Worm (Caenorhabditis elegans): ENCODE measurements around the gene ttr-51.

Gene ttr-51

ce11 chrIV:13282778-13283177 lies 30.7 kb upstream of the ttr-51 start, which contains the start of gene cpsf-3:
Gene cpsf-3 (minus strand): TSS chrIV:13282878.
- TF ChIP-seq nhr-67 (tag; optimal IDR thresholded peaks at IDR 0.05), result no peak
- no peak for TF ChIP-seq lin-15B (tag; optimal IDR thresholded peaks at IDR 0.05)
- no peak for TF ChIP-seq ztf-11 (tag; optimal IDR thresholded peaks at IDR 0.05)
- no peak for TF ChIP-seq unc-39 (tag; optimal IDR thresholded peaks at IDR 0.05)
- TF ChIP-seq ztf-4 (tag; optimal IDR thresholded peaks at IDR 0.05), result no peak
- no peak for TF ChIP-seq nhr-23 (tag; optimal IDR thresholded peaks at IDR 0.05)
- no peak for TF ChIP-seq pha-4 (tag; optimal IDR thresholded peaks at IDR 0.05)
- TF ChIP-seq aly-2 (tag; optimal IDR thresholded peaks at IDR 0.05), result no peak
- no peak for TF ChIP-seq egl-5 (tag; optimal IDR thresholded peaks at IDR 0.05)
- no peak for TF ChIP-seq egl-27 (tag; optimal IDR thresholded peaks at IDR 0.05)

DNA sequence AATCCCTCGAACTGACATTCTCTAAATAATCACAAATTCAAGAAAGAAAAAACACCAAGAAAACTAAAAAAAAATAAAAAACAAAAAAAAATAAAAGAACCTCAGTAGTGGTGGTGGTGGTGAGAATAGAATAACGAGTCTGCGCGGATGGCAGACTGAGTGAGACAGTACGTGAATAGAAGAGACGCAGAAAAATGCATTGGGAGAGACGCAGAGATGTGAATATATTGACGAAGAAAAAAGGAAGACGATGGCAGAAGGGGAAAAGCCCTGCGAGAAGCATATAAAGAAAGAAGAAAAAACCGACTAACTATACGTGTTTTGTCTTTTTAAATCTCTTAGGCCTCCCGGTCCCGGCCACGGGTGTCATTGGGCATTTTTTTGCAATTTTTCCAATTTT lies 20.4 kb upstream of the ttr-51 start, which contains the start of gene unc-26:
unc-26 (minus strand) TSS at position 23 of the 400 bp plus-strand sequence.
- TF ChIP-seq unc-39 (tag; optimal IDR thresholded peaks at IDR 0.05) (no peak), ztf-4 (tag; optimal IDR thresholded peaks at IDR 0.05) (no peak), ama-1 (optimal IDR thresholded peaks at IDR 0.05) (no peak), eor-1 (tag; optimal IDR thresholded peaks at IDR 0.05) (no peak), lin-39 (tag; optimal IDR thresholded peaks at IDR 0.05) (peak; percentile 22), pqm-1 (tag; optimal IDR thresholded peaks at IDR 0.05) (no peak), ceh-9 (tag; optimal IDR thresholded peaks at IDR 0.05) (no peak), nfya-1 (tag; optimal IDR thresholded peaks at IDR 0.05; ENCODE audit: insufficient read depth) (peak; percentile 80), ceh-28 (tag; optimal IDR thresholded peaks at IDR 0.05) (no peak), fkh-2 (tag; optimal IDR thresholded peaks at IDR 0.05) (no peak), egl-27 (tag; optimal IDR thresholded peaks at IDR 0.05) (no peak), egl-5 (tag; optimal IDR thresholded peaks at IDR 0.05) (peak; percentile 71), sea-2 (GFP tag; optimal IDR thresholded peaks at IDR 0.05) (no peak), hmg-11 (tag; optimal IDR thresholded peaks at IDR 0.05) (peak; percentile 86), nhr-11 (tag; optimal IDR thresholded peaks at IDR 0.05) (no peak), ceh-16 (tag; optimal IDR thresholded peaks at IDR 0.05) (no peak), zag-1 (tag; optimal IDR thresholded peaks at IDR 0.05) (no peak), nhr-237 (tag; optimal IDR thresholded peaks at IDR 0.05) (no peak), lin-15B (tag; optimal IDR thresholded peaks at IDR 0.05) (peak; percentile 17), fos-1 (tag; optimal IDR thresholded peaks at IDR 0.05) (no peak), skn-1 (tag; optimal IDR thresholded peaks at IDR 0.05) (no peak), elt-2 (tag; optimal IDR thresholded peaks at IDR 0.05) (no peak), mml-1 (tag; optimal IDR thresholded peaks at IDR 0.05) (no peak), daf-12 (tag; optimal IDR thresholded peaks at IDR 0.05) (no peak), nhr-25 (tag; optimal IDR thresholded peaks at IDR 0.05) (no peak), lsy-12 (tag; optimal IDR thresholded peaks at IDR 0.05) (no peak), nhr-12 (tag; optimal IDR thresholded peaks at IDR 0.05) (no peak)

- peak; percentile 57 for TF ChIP-seq nfya-1 (tag; optimal IDR thresholded peaks at IDR 0.05; ENCODE audit: insufficient read depth)
- TF ChIP-seq elt-3 (tag; optimal IDR thresholded peaks at IDR 0.05), result no peak
Observed at ce11 chrIV:13268385-13268784, 16.3 kb upstream of the ttr-51 start.

DNA sequence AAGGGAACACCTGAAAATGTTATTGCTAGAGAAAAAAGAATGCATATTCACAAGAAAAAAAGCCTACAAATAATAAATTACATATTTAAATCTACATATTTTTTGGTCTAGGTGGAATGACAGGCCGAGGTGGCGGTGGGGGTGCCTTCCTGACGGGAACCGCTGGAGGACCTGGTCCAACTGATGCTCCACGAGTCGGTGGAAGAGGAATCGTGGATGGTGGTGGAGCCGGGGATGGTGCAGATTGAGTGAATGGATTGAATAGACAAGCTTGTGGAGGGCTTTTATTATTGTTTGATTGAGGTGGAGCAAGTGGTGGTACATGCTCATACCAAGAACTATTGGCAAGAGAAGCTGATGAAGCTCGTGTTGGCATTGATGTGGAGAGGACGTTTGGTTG lies 9.7 kb upstream of the ttr-51 start:
- TF ChIP-seq lin-15B (tag; optimal IDR thresholded peaks at IDR 0.05) (no peak), elt-2 (tag; optimal IDR thresholded peaks at IDR 0.05) (no peak), aly-2 (tag; optimal IDR thresholded peaks at IDR 0.05) (no peak), nhr-237 (tag; optimal IDR thresholded peaks at IDR 0.05) (no peak), fkh-2 (tag; optimal IDR thresholded peaks at IDR 0.05) (no peak), nhr-77 (tag; optimal IDR thresholded peaks at IDR 0.05) (no peak), tbx-2 (tag; optimal IDR thresholded peaks at IDR 0.05) (no peak), ZK546.5 (tag; optimal IDR thresholded peaks at IDR 0.05) (no peak), nhr-23 (tag; optimal IDR thresholded peaks at IDR 0.05) (no peak), nhr-67 (tag; optimal IDR thresholded peaks at IDR 0.05) (no peak)

ce11 chrIV:13258872-13259271 lies 6.8 kb upstream of the ttr-51 start, which contains the start of gene JC8.16:
Gene JC8.16 (plus strand): TSS chrIV:13259172.
- TF ChIP-seq nhr-76 (tag; optimal IDR thresholded peaks at IDR 0.05), result no peak
- TF ChIP-seq nhr-11 (tag; optimal IDR thresholded peaks at IDR 0.05), result no peak
- no peak for TF ChIP-seq ceh-28 (tag; optimal IDR thresholded peaks at IDR 0.05)
- TF ChIP-seq ama-1 (optimal IDR thresholded peaks at IDR 0.05), result no peak
- no peak for TF ChIP-seq nhr-77 (tag; optimal IDR thresholded peaks at IDR 0.05)
- no peak for TF ChIP-seq ceh-82 (tag; optimal IDR thresholded peaks at IDR 0.05)
- no peak for TF ChIP-seq fkh-10 (GFP tag; optimal IDR thresholded peaks at IDR 0.05)
- no peak for TF ChIP-seq snpc-4 (tag; optimal IDR thresholded peaks at IDR 0.05)
- no peak for TF ChIP-seq ceh-16 (tag; optimal IDR thresholded peaks at IDR 0.05)
- no peak for TF ChIP-seq egl-27 (tag; optimal IDR thresholded peaks at IDR 0.05)
- no peak for TF ChIP-seq unc-62 (GFP tag; optimal IDR thresholded peaks at IDR 0.05)
- TF ChIP-seq elt-2 (tag; optimal IDR thresholded peaks at IDR 0.05), result no peak

All from whole organism, L3 larva.